Worm (Caenorhabditis elegans) whole organism, L1 larva: ENCODE data around the gene ZK637.14.

Experiments
- C04F5.9 ChIP-seq: sonication (generic microtip); optimal IDR thresholded peaks from 2 replicates; lab custom pipeline; 2016; ENCODE audit warnings: missing genetic modification characterization, missing compliant biosample characterization
- C16A3.4 ChIP-seq: fragments of 150-350 bp; optimal IDR thresholded peaks from 2 replicates; lab custom pipeline; 2014; ENCODE audit warnings: missing biosample characterization, missing genetic modification characterization
- C34B4.2 ChIP-seq: sonication (generic microtip); optimal IDR thresholded peaks from 2 replicates; lab custom pipeline; 2017; ENCODE audit warnings: mild to moderate bottlenecking, missing genetic modification characterization, missing compliant biosample characterization
- F16B12.6 ChIP-seq: fragments of 150-350 bp; optimal IDR thresholded peaks from 2 replicates; lab custom pipeline; 2014; ENCODE audit warnings: missing biosample characterization, missing genetic modification characterization
- aha-1 ChIP-seq: fragments of 150-350 bp; optimal IDR thresholded peaks from 2 replicates; lab custom pipeline; 2014; ENCODE audit warnings: missing biosample characterization, missing genetic modification characterization
- aly-2 ChIP-seq: fragments of 150-350 bp; optimal IDR thresholded peaks from 2 replicates; lab custom pipeline; 2014; ENCODE audit warnings: missing biosample characterization, missing genetic modification characterization
- ama-1 ChIP-seq: fragments of 150-350 bp; optimal IDR thresholded peaks from 2 replicates; lab custom pipeline; 2014
- ceh-63 ChIP-seq: fragments of 200-800 bp; sonication (Bioruptor generic); optimal IDR thresholded peaks from 2 replicates; lab custom pipeline; 2018; ENCODE audit warnings: mild to moderate bottlenecking, missing genetic modification characterization, missing compliant biosample characterization
- ceh-8 ChIP-seq: fragments of 200-800 bp; sonication (Bioruptor generic); optimal IDR thresholded peaks from 2 replicates; lab custom pipeline; 2018; ENCODE audit warnings: mild to moderate bottlenecking, missing genetic modification characterization, moderate library complexity, missing compliant biosample characterization
- ceh-90 ChIP-seq: sonication (generic microtip); optimal IDR thresholded peaks from 2 replicates; lab custom pipeline; 2016; ENCODE audit warnings: missing genetic modification characterization, missing compliant biosample characterization
- dpl-1 ChIP-seq, 3 experiments: fragments of 150-350 bp in 2 of 3; sonication (generic microtip) in 1 of 3; optimal IDR thresholded peaks; 2 replicates each; lab custom pipeline; 2014 to 2017; ENCODE audit warnings: missing biosample characterization in 3 of 3, missing genetic modification characterization in 3 of 3, missing genetic modification reagents in 3 of 3
- efl-3 ChIP-seq: fragments of 200-800 bp; sonication (Bioruptor generic); optimal IDR thresholded peaks from 2 replicates; lab custom pipeline; 2018; ENCODE audit warnings: mild to moderate bottlenecking, missing genetic modification characterization, missing compliant biosample characterization
- egl-27 ChIP-seq, 2 experiments: fragments of 150-350 bp in 1 of 2; sonication (generic microtip); optimal IDR thresholded peaks; 3 replicates each; lab custom pipeline; 2017 to 2018; ENCODE audit warnings: missing biosample characterization in 2 of 2, missing genetic modification characterization in 2 of 2, missing genetic modification reagents in 2 of 2
- elt-2 ChIP-seq: sonication (generic microtip); optimal IDR thresholded peaks from 2 replicates; lab custom pipeline; 2016; ENCODE audit warnings: missing genetic modification characterization, mild to moderate bottlenecking, inconsistent platforms, missing compliant biosample characterization, missing genetic modification reagents
- elt-3 ChIP-seq, 6 experiments: fragments of 150-350 bp in 1 of 6; sonication (generic microtip); optimal IDR thresholded peaks; 2 replicates each; lab custom pipeline; 2017 to 2018; ENCODE audit warnings: missing biosample characterization in 6 of 6, missing genetic modification characterization in 6 of 6, inconsistent platforms in 1 of 6
- ets-5 ChIP-seq: fragments of 200-800 bp; sonication (Bioruptor generic); IDR thresholded peaks from 2 replicates; pipeline ENCODE4 v1.3.6; 2022; ENCODE audit warnings: missing genetic modification characterization, missing compliant biosample characterization
- fkh-10 ChIP-seq: sonication (generic microtip); optimal IDR thresholded peaks from 2 replicates; lab custom pipeline; 2017; ENCODE audit warnings: missing biosample characterization, missing genetic modification reagents, missing genetic modification characterization
- fkh-8 ChIP-seq: sonication (generic microtip); optimal IDR thresholded peaks from 2 replicates; lab custom pipeline; 2016; ENCODE audit warnings: mild to moderate bottlenecking, missing genetic modification characterization, missing compliant biosample characterization
- fos-1 ChIP-seq: fragments of 150-350 bp; optimal IDR thresholded peaks from 2 replicates; lab custom pipeline; 2014; ENCODE audit warnings: missing biosample characterization, missing genetic modification characterization
- grh-1 ChIP-seq: fragments of 200-800 bp; sonication (Bioruptor generic); IDR thresholded peaks from 2 replicates; pipeline ENCODE4 v1.3.6; 2022; ENCODE audit warnings: missing genetic modification reagents, missing genetic modification characterization, missing compliant biosample characterization
- hlh-17 ChIP-seq: fragments of 200-800 bp; sonication (Bioruptor generic); optimal IDR thresholded peaks from 2 replicates; lab custom pipeline; 2018; ENCODE audit warnings: missing genetic modification characterization, mild to moderate bottlenecking, missing compliant biosample characterization, moderate library complexity, borderline replicate concordance
- hpl-2 ChIP-seq: fragments of 150-350 bp; optimal IDR thresholded peaks from 2 replicates; lab custom pipeline; 2014; ENCODE audit warnings: missing biosample characterization, missing genetic modification reagents, missing genetic modification characterization
- irx-1 ChIP-seq: sonication (generic microtip); optimal IDR thresholded peaks from 2 replicates; lab custom pipeline; 2016; ENCODE audit warnings: missing genetic modification characterization, missing compliant biosample characterization
- lin-15B ChIP-seq: fragments of 150-350 bp; sonication (generic microtip); optimal IDR thresholded peaks from 3 replicates; lab custom pipeline; 2014; ENCODE audit warnings: missing biosample characterization, missing genetic modification characterization
- lin-35 ChIP-seq, 2 experiments: fragments of 150-350 bp; optimal IDR thresholded peaks; 2 replicates each; lab custom pipeline; 2014; ENCODE audit warnings: missing biosample characterization in 2 of 2, missing genetic modification characterization in 2 of 2, missing genetic modification reagents in 2 of 2
- lin-39 ChIP-seq: fragments of 150-350 bp; optimal IDR thresholded peaks from 2 replicates; lab custom pipeline; 2014; ENCODE audit warnings: missing biosample characterization, missing genetic modification reagents, missing genetic modification characterization
- lir-3 ChIP-seq: sonication (generic microtip); optimal IDR thresholded peaks from 2 replicates; lab custom pipeline; 2016; ENCODE audit warnings: mild to moderate bottlenecking, missing genetic modification characterization, moderate library complexity, missing compliant biosample characterization; ENCODE audit not compliant: poor library complexity
- mab-9 ChIP-seq: fragments of 200-800 bp; sonication (Bioruptor generic); IDR thresholded peaks from 2 replicates; pipeline ENCODE4 v1.3.6; 2022; ENCODE audit warnings: missing genetic modification reagents, missing genetic modification characterization, missing compliant biosample characterization
- mdl-1 ChIP-seq, 2 experiments: fragments of 150-350 bp; optimal IDR thresholded peaks; 2 replicates each; lab custom pipeline; 2014 to 2017; ENCODE audit warnings: missing biosample characterization in 2 of 2, missing genetic modification characterization in 2 of 2, inconsistent platforms in 1 of 2
- mef-2 ChIP-seq: fragments of 150-350 bp; optimal IDR thresholded peaks from 2 replicates; lab custom pipeline; 2014; ENCODE audit warnings: missing biosample characterization, missing genetic modification characterization
- nhr-11 ChIP-seq: fragments of 150-350 bp; optimal IDR thresholded peaks from 2 replicates; lab custom pipeline; 2014; ENCODE audit warnings: missing biosample characterization, missing genetic modification characterization
- nhr-20 ChIP-seq: sonication (generic microtip); optimal IDR thresholded peaks from 2 replicates; lab custom pipeline; 2016; ENCODE audit warnings: mild to moderate bottlenecking, missing genetic modification characterization, missing compliant biosample characterization
- nhr-237 ChIP-seq: fragments of 150-350 bp; optimal IDR thresholded peaks from 2 replicates; lab custom pipeline; 2014; ENCODE audit warnings: missing biosample characterization, missing genetic modification characterization
- nhr-28 ChIP-seq: fragments of 150-350 bp; optimal IDR thresholded peaks from 2 replicates; lab custom pipeline; 2014; ENCODE audit warnings: missing biosample characterization, missing genetic modification characterization
- nhr-71 ChIP-seq: sonication (generic microtip); optimal IDR thresholded peaks from 2 replicates; lab custom pipeline; 2016; ENCODE audit warnings: mild to moderate bottlenecking, missing genetic modification characterization, moderate library complexity, missing compliant biosample characterization
- nhr-77 ChIP-seq: fragments of 150-350 bp; optimal IDR thresholded peaks from 2 replicates; lab custom pipeline; 2014; ENCODE audit warnings: missing biosample characterization, missing genetic modification characterization
- nhr-84 ChIP-seq: sonication (generic microtip); optimal IDR thresholded peaks from 2 replicates; lab custom pipeline; 2017; ENCODE audit warnings: missing biosample characterization, missing genetic modification characterization
- nhr-90 ChIP-seq: sonication (generic microtip); optimal IDR thresholded peaks from 2 replicates; lab custom pipeline; 2016; ENCODE audit warnings: mild to moderate bottlenecking, missing genetic modification characterization, missing compliant biosample characterization; ENCODE audit not compliant: poor library complexity
- pag-3 ChIP-seq: sonication (generic microtip); optimal IDR thresholded peaks from 2 replicates; lab custom pipeline; 2017; ENCODE audit warnings: missing genetic modification characterization, mild to moderate bottlenecking, missing compliant biosample characterization, antibody characterized with exemption, borderline replicate concordance; ENCODE audit not compliant: insufficient read depth
- pax-3 ChIP-seq: fragments of 200-800 bp; sonication (Bioruptor generic); optimal IDR thresholded peaks from 2 replicates; lab custom pipeline; 2018; ENCODE audit warnings: mild to moderate bottlenecking, missing genetic modification characterization, moderate library complexity, missing compliant biosample characterization
- pqm-1 ChIP-seq: sonication (generic microtip); optimal IDR thresholded peaks from 3 replicates; lab custom pipeline; 2017; ENCODE audit warnings: missing biosample characterization, missing genetic modification characterization
- rnt-1 ChIP-seq: sonication (generic microtip); optimal IDR thresholded peaks from 2 replicates; lab custom pipeline; 2016; ENCODE audit warnings: mild to moderate bottlenecking, missing genetic modification characterization, moderate library complexity, missing compliant biosample characterization
- snpc-4 ChIP-seq: fragments of 150-350 bp; optimal IDR thresholded peaks from 2 replicates; lab custom pipeline; 2014; ENCODE audit warnings: missing biosample characterization, missing genetic modification characterization
- snu-23 ChIP-seq: sonication (generic microtip); optimal IDR thresholded peaks from 2 replicates; lab custom pipeline; 2016; ENCODE audit warnings: missing genetic modification characterization, missing compliant biosample characterization
- sptf-1 ChIP-seq: fragments of 150-350 bp; optimal IDR thresholded peaks from 2 replicates; lab custom pipeline; 2014; ENCODE audit warnings: missing biosample characterization, missing genetic modification characterization
- sup-37 ChIP-seq: fragments of 200-800 bp; sonication (Bioruptor generic); optimal IDR thresholded peaks from 2 replicates; lab custom pipeline; 2018; ENCODE audit warnings: mild to moderate bottlenecking, missing genetic modification characterization, missing compliant biosample characterization
- swsn-7 ChIP-seq: sonication (generic microtip); optimal IDR thresholded peaks from 2 replicates; lab custom pipeline; 2016; ENCODE audit warnings: missing genetic modification characterization, missing compliant biosample characterization
- tbx-2 ChIP-seq: sonication (generic microtip); optimal IDR thresholded peaks from 2 replicates; lab custom pipeline; 2016; ENCODE audit warnings: missing genetic modification characterization, missing compliant biosample characterization
- unc-62 ChIP-seq: fragments of 150-350 bp; optimal IDR thresholded peaks from 2 replicates; lab custom pipeline; 2014; ENCODE audit warnings: missing biosample characterization, missing genetic modification reagents, missing genetic modification characterization
- xbp-1 ChIP-seq: sonication (generic microtip); optimal IDR thresholded peaks from 2 replicates; lab custom pipeline; 2016; ENCODE audit warnings: missing genetic modification characterization, missing compliant biosample characterization
- zag-1 ChIP-seq: fragments of 150-350 bp; optimal IDR thresholded peaks from 2 replicates; lab custom pipeline; 2014; ENCODE audit warnings: missing biosample characterization, missing genetic modification characterization
- zip-4 ChIP-seq: fragments of 200-800 bp; sonication (Bioruptor generic); optimal IDR thresholded peaks from 2 replicates; lab custom pipeline; 2018; ENCODE audit warnings: mild to moderate bottlenecking, missing genetic modification characterization, moderate library complexity, missing compliant biosample characterization
- ztf-4 ChIP-seq: fragments of 150-350 bp; optimal IDR thresholded peaks from 2 replicates; lab custom pipeline; 2014; ENCODE audit warnings: missing biosample characterization, missing genetic modification characterization

The ZK637.14 gene

DNA sequence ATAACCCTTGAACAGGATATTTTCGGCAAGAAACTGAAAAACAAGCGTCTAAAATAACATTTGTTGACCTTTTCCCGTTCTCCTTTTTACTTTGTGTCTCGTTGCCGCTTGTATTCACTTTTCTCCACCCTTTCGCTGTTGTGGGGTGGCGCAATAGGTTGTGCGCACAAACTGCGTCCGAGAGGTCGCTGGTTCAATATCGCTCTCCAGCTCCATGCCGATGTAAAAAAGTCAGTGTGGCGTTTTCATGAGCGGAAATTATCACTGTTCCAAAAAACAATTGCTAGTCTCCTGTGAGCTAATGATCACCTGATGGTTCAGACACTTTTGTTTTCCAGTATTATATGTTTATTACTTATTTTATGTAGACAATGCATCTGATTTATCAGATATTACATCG, 48.6 kb upstream of the ZK637.14 start (continued):
- peak; percentile 38 for TF ChIP-seq F16B12.6
- TF ChIP-seq nhr-11: no peak
- peak; percentile 68 for TF ChIP-seq pag-3 (tag; lab: Kevin White, UChicago)
- TF ChIP-seq aly-2: peak; percentile 27
- peak; percentile 50 for TF ChIP-seq elt-2 (tag; lab: Kevin White, UChicago)
- TF ChIP-seq rnt-1: peak; percentile 86
- TF ChIP-seq ceh-8 (GFP tag; lab: Kevin White, UChicago): peak; percentile 9
- peak; percentile 38 to 68 (median 60) for TF ChIP-seq dpl-1 (GFP tag; optimal IDR thresholded peaks at IDR 0.05; lab: Kevin White, UChicago)
- no peak for TF ChIP-seq egl-27 (tag; optimal IDR thresholded peaks at IDR 0.05; lab: Kevin White, UChicago)
- peak; percentile 7 for TF ChIP-seq zag-1 (tag; lab: Kevin White, UChicago)
- TF ChIP-seq hpl-2 (GFP tag; lab: Kevin White, UChicago): no peak
- TF ChIP-seq C34B4.2 (tag; lab: Kevin White, UChicago): no peak
- peak; percentile 64 to 82 for TF ChIP-seq lin-35 (GFP tag; optimal IDR thresholded peaks at IDR 0.05; lab: Kevin White, UChicago)
- no peak for TF ChIP-seq lin-15B (tag; lab: Kevin White, UChicago)
- TF ChIP-seq nhr-77 (tag; lab: Kevin White, UChicago): peak; percentile 54
- no peak for TF ChIP-seq pqm-1
- TF ChIP-seq nhr-237 (tag; lab: Kevin White, UChicago): peak; percentile 18
- TF ChIP-seq irx-1 (tag; lab: Kevin White, UChicago): peak; percentile 60
- TF ChIP-seq snu-23 (GFP tag; lab: Kevin White, UChicago): peak; percentile 86
- no peak for TF ChIP-seq sup-37 (GFP tag; lab: Kevin White, UChicago)
- peak; percentile 73 for TF ChIP-seq xbp-1 (tag; lab: Kevin White, UChicago)
- TF ChIP-seq nhr-28 (tag; lab: Kevin White, UChicago): no peak
- peak; percentile 68 for TF ChIP-seq fkh-8
- peak; percentile 65 for TF ChIP-seq nhr-90 (tag; lab: Kevin White, UChicago)
- no peak for TF ChIP-seq mef-2 (tag; lab: Kevin White, UChicago)
- TF ChIP-seq ets-5: no peak
- peak; percentile 33 for TF ChIP-seq pax-3
- no peak for TF ChIP-seq ceh-63 (GFP tag; lab: Kevin White, UChicago)
- TF ChIP-seq C04F5.9: peak; percentile 46
- TF ChIP-seq ceh-90 (tag; lab: Kevin White, UChicago): no peak
- peak; percentile 78 for TF ChIP-seq C16A3.4
- TF ChIP-seq fos-1 (tag; lab: Kevin White, UChicago): peak; percentile 16
- TF ChIP-seq swsn-7: peak; percentile 76
- peak in 2 of 6 experiments; percentile 4 to 11 for TF ChIP-seq elt-3 (tag; optimal IDR thresholded peaks at IDR 0.05; lab: Kevin White, UChicago)
- TF ChIP-seq hlh-17 (GFP tag; lab: Kevin White, UChicago): no peak
- TF ChIP-seq nhr-71 (tag; lab: Kevin White, UChicago): peak; percentile 83
- TF ChIP-seq nhr-84 (tag; lab: Kevin White, UChicago): no peak
- no peak for TF ChIP-seq lin-39 (tag; lab: Kevin White, UChicago)
- no peak for TF ChIP-seq aha-1 (tag; lab: Kevin White, UChicago)
- no peak for TF ChIP-seq unc-62 (GFP tag; lab: Kevin White, UChicago)
- no peak for TF ChIP-seq efl-3 (GFP tag; lab: Kevin White, UChicago)
- no peak for TF ChIP-seq zip-4 (GFP tag; lab: Kevin White, UChicago)
- TF ChIP-seq lir-3 (tag; lab: Kevin White, UChicago): peak; percentile 49
- TF ChIP-seq tbx-2 (tag; lab: Kevin White, UChicago): peak; percentile 73
- TF ChIP-seq nhr-20 (tag; lab: Kevin White, UChicago): peak; percentile 79
- no peak for TF ChIP-seq sptf-1 (tag; lab: Kevin White, UChicago)
- no peak for TF ChIP-seq ama-1 (lab: Kevin White, UChicago)
- no peak for TF ChIP-seq grh-1 (GFP tag; lab: Robert Waterston, UW)
- no peak for TF ChIP-seq fkh-10 (GFP tag; lab: Kevin White, UChicago)
- TF ChIP-seq snpc-4 (tag; lab: Kevin White, UChicago): peak; percentile 52
- TF ChIP-seq ztf-4 (tag; lab: Kevin White, UChicago): peak; percentile 38
- TF ChIP-seq mdl-1 (tag; optimal IDR thresholded peaks at IDR 0.05; lab: Kevin White, UChicago): peak in 1 of 2 experiments; percentile 82
- TF ChIP-seq mab-9 (GFP tag; lab: Robert Waterston, UW): peak; percentile 38; the same call in 1 of the 2 replicates
